Fruit fly (Drosophila melanogaster) whole organism, embryonic: ENCODE data around the gene TwdlF.
A peak's percentile ranks its signal among the peaks of the same experiment; 100 is the strongest.

ENCODE experiments used
- BEAF-32 ChIP-seq: fragments of 200-800 bp; sonication (Bioruptor generic); optimal IDR thresholded peaks from 3 replicates; lab custom pipeline; 2017; ENCODE audit warnings: missing biosample characterization, missing genetic modification characterization, mild to moderate bottlenecking, moderate library complexity, missing genetic modification reagents
- CG10565 ChIP-seq: fragments of 200-800 bp; sonication (Bioruptor generic); optimal IDR thresholded peaks from 3 replicates; lab custom pipeline; 2016; ENCODE audit warnings: missing biosample characterization, mild to moderate bottlenecking, missing genetic modification characterization
- CG11247 ChIP-seq: fragments of 200-800 bp; sonication (Bioruptor generic); IDR thresholded peaks from 2 replicates; pipeline ENCODE4 v1.3.6; 2022; ENCODE audit warnings: missing biosample characterization, missing genetic modification characterization
- CG11504 ChIP-seq: fragments of 200-800 bp; sonication (Bioruptor generic); optimal IDR thresholded peaks from 3 replicates; lab custom pipeline; 2019; ENCODE audit warnings: missing biosample characterization, mild to moderate bottlenecking, missing genetic modification characterization, moderate library complexity
- CG13287 ChIP-seq: fragments of 200-800 bp; sonication (Bioruptor generic); IDR thresholded peaks from 2 replicates; pipeline ENCODE4 v1.3.6; 2022; ENCODE audit warnings: missing biosample characterization, missing genetic modification characterization; ENCODE audit not compliant: partially characterized antibody
- CG14667 ChIP-seq: fragments of 200-800 bp; sonication (Bioruptor generic); IDR thresholded peaks from 2 replicates; pipeline ENCODE4 v1.3.6; 2022; ENCODE audit warnings: missing biosample characterization, missing genetic modification characterization
- CG14710 ChIP-seq: fragments of 200-800 bp; sonication (Bioruptor generic); optimal IDR thresholded peaks from 3 replicates; lab custom pipeline; 2019; ENCODE audit warnings: missing biosample characterization, mild to moderate bottlenecking, missing genetic modification characterization, moderate library complexity
- CG16813 ChIP-seq: fragments of 200-800 bp; sonication (Bioruptor generic); IDR thresholded peaks from 3 replicates; pipeline ENCODE4 v1.3.6; 2022; ENCODE audit warnings: missing biosample characterization, missing genetic modification characterization; ENCODE audit not compliant: partially characterized antibody
- CG17802 ChIP-seq: fragments of 200-800 bp; sonication (Bioruptor generic); optimal IDR thresholded peaks from 2 replicates; lab custom pipeline; 2018; ENCODE audit warnings: missing biosample characterization, mild to moderate bottlenecking, missing genetic modification characterization, moderate library complexity
- CG2116 ChIP-seq: fragments of 200-800 bp; sonication (Bioruptor generic); optimal IDR thresholded peaks from 3 replicates; lab custom pipeline; 2018; ENCODE audit warnings: missing biosample characterization, mild to moderate bottlenecking, missing genetic modification characterization
- CG2202 ChIP-seq: fragments of 200-800 bp; sonication (Bioruptor generic); optimal IDR thresholded peaks from 2 replicates; lab custom pipeline; 2018; ENCODE audit warnings: missing biosample characterization, mild to moderate bottlenecking, missing genetic modification characterization
- CG3995 ChIP-seq: fragments of 200-800 bp; sonication (Bioruptor generic); optimal IDR thresholded peaks from 3 replicates; lab custom pipeline; 2016; ENCODE audit warnings: missing biosample characterization, missing genetic modification characterization
- CG7928 ChIP-seq: fragments of 200-800 bp; sonication (Bioruptor generic); optimal IDR thresholded peaks from 2 replicates; lab custom pipeline; 2017; ENCODE audit warnings: missing biosample characterization, mild to moderate bottlenecking, missing genetic modification characterization
- CG8290 ChIP-seq, 3 experiments: fragments of 200-800 bp; sonication (Bioruptor generic); optimal IDR thresholded peaks; 2 replicates each; lab custom pipeline; 2016 to 2019; ENCODE audit warnings: missing biosample characterization in 3 of 3, missing genetic modification characterization in 3 of 3, mild to moderate bottlenecking in 2 of 3, moderate library complexity in 1 of 3
- CG8765 ChIP-seq: fragments of 200-800 bp; sonication (Bioruptor generic); IDR thresholded peaks from 2 replicates; pipeline ENCODE4 v1.3.6; 2022; ENCODE audit warnings: missing biosample characterization, missing genetic modification characterization
- CG9215 ChIP-seq: fragments of 200-800 bp; sonication (Bioruptor generic); IDR thresholded peaks from 2 replicates; pipeline ENCODE4 v1.3.6; 2022; ENCODE audit warnings: missing biosample characterization, missing genetic modification characterization
- Dfd ChIP-seq, 2 experiments: fragments of >200 bp; optimal IDR thresholded peaks; 2 replicates each; lab custom pipeline; 2017; ENCODE audit warnings: missing biosample characterization in 2 of 2, missing genetic modification characterization in 2 of 2
- Dll ChIP-seq: fragments of 200-800 bp; sonication (Bioruptor generic); IDR thresholded peaks from 4 replicates; pipeline ENCODE4 v1.3.6; 2022; ENCODE audit warnings: missing biosample characterization, missing genetic modification characterization; ENCODE audit not compliant: partially characterized antibody
- Doc3 ChIP-seq: fragments of 200-800 bp; sonication (Bioruptor generic); IDR thresholded peaks from 3 replicates; pipeline ENCODE4 v1.3.6; 2022; ENCODE audit warnings: missing biosample characterization, missing genetic modification characterization; ENCODE audit not compliant: partially characterized antibody
- Hr78 ChIP-seq, 2 experiments: fragments of 200-800 bp in 1 of 2; fragments of >200 bp in 1 of 2; sonication (Bioruptor generic) in 1 of 2; optimal IDR thresholded peaks; 2 replicates each; lab custom pipeline; 2017 to 2019; ENCODE audit warnings: missing biosample characterization in 2 of 2, missing genetic modification characterization in 2 of 2, mild to moderate bottlenecking in 1 of 2, moderate library complexity in 1 of 2
- Lhr ChIP-seq: fragments of 200-800 bp; sonication (Bioruptor generic); optimal IDR thresholded peaks from 3 replicates; lab custom pipeline; 2017; ENCODE audit warnings: mild to moderate bottlenecking, missing biosample characterization, missing genetic modification reagents, missing genetic modification characterization
- MBD-R2 ChIP-seq: fragments of 200-800 bp; sonication (Bioruptor generic); IDR thresholded peaks from 2 replicates; pipeline ENCODE4 v1.3.6; 2022; ENCODE audit warnings: missing biosample characterization, missing genetic modification characterization
- Rfx ChIP-seq: fragments of 200-800 bp; sonication (Bioruptor generic); IDR thresholded peaks from 2 replicates; pipeline ENCODE4 v1.3.6; 2022; ENCODE audit warnings: missing biosample characterization, missing genetic modification characterization
- Sox100B ChIP-seq: fragments of 200-800 bp; sonication (Bioruptor generic); optimal IDR thresholded peaks from 3 replicates; lab custom pipeline; 2018; ENCODE audit warnings: missing biosample characterization, mild to moderate bottlenecking, missing genetic modification characterization
- ap ChIP-seq: fragments of 200-800 bp; sonication (Bioruptor generic); IDR thresholded peaks from 2 replicates; pipeline ENCODE4 v1.3.6; 2022; ENCODE audit warnings: missing biosample characterization, missing genetic modification characterization
- ato ChIP-seq: fragments of 200-800 bp; sonication (Bioruptor generic); IDR thresholded peaks from 2 replicates; pipeline ENCODE4 v1.3.6; 2022; ENCODE audit warnings: missing biosample characterization, missing genetic modification characterization; ENCODE audit not compliant: partially characterized antibody
- bab2 ChIP-seq: fragments of 200-800 bp; sonication (Bioruptor generic); optimal IDR thresholded peaks from 2 replicates; lab custom pipeline; 2016; ENCODE audit warnings: missing biosample characterization, missing genetic modification characterization
- cad ChIP-seq: fragments of >200 bp; optimal IDR thresholded peaks from 2 replicates; lab custom pipeline; 2017; ENCODE audit warnings: missing biosample characterization, missing genetic modification characterization
- chinmo ChIP-seq: fragments of 200-800 bp; sonication (Bioruptor generic); IDR thresholded peaks from 4 replicates; pipeline ENCODE4 v1.3.6; 2022; ENCODE audit warnings: missing biosample characterization, missing genetic modification characterization; ENCODE audit not compliant: partially characterized antibody
- dmrt11E ChIP-seq: fragments of 200-800 bp; sonication (Bioruptor generic); optimal IDR thresholded peaks from 3 replicates; lab custom pipeline; 2018; ENCODE audit warnings: missing biosample characterization, mild to moderate bottlenecking, missing genetic modification characterization, moderate library complexity
- emc ChIP-seq: fragments of 200-800 bp; sonication (Bioruptor generic); optimal IDR thresholded peaks from 2 replicates; lab custom pipeline; 2016; ENCODE audit warnings: missing biosample characterization, missing genetic modification characterization
- ftz-f1 ChIP-seq: fragments of 200-800 bp; sonication (Bioruptor generic); optimal IDR thresholded peaks from 2 replicates; lab custom pipeline; 2016; ENCODE audit warnings: missing biosample characterization, missing genetic modification characterization
- grau ChIP-seq: fragments of 200-800 bp; optimal IDR thresholded peaks from 3 replicates; lab custom pipeline; 2019; ENCODE audit warnings: missing biosample characterization, mild to moderate bottlenecking, missing genetic modification characterization, moderate library complexity
- hb ChIP-seq: fragments of 200-800 bp; sonication (Bioruptor generic); IDR thresholded peaks from 3 replicates; pipeline ENCODE4 v1.3.6; 2022; ENCODE audit warnings: missing biosample characterization, missing genetic modification characterization; ENCODE audit not compliant: partially characterized antibody
- nau ChIP-seq: fragments of 200-800 bp; sonication (Bioruptor generic); optimal IDR thresholded peaks from 3 replicates; lab custom pipeline; 2017; ENCODE audit warnings: missing biosample characterization, mild to moderate bottlenecking, missing genetic modification characterization, missing genetic modification reagents
- nerfin-1 ChIP-seq: fragments of 200-800 bp; sonication (Bioruptor generic); optimal IDR thresholded peaks from 3 replicates; lab custom pipeline; 2019; ENCODE audit warnings: missing biosample characterization, mild to moderate bottlenecking, missing genetic modification characterization, moderate library complexity
- nmo ChIP-seq: fragments of 200-800 bp; sonication (Bioruptor generic); optimal IDR thresholded peaks from 2 replicates; lab custom pipeline; 2018; ENCODE audit warnings: missing biosample characterization, mild to moderate bottlenecking, missing genetic modification characterization, moderate library complexity
- odd ChIP-seq: fragments of 200-800 bp; sonication (Bioruptor generic); optimal IDR thresholded peaks from 2 replicates; lab custom pipeline; 2017; ENCODE audit warnings: missing biosample characterization, mild to moderate bottlenecking, missing genetic modification characterization
- p53 ChIP-seq: fragments of 200-800 bp; sonication (Bioruptor generic); optimal IDR thresholded peaks from 2 replicates; lab custom pipeline; 2016; ENCODE audit warnings: missing biosample characterization, missing genetic modification characterization
- pzg ChIP-seq: fragments of 200-800 bp; sonication (Bioruptor generic); optimal IDR thresholded peaks from 3 replicates; lab custom pipeline; 2018; ENCODE audit warnings: missing biosample characterization, mild to moderate bottlenecking, missing genetic modification characterization, moderate library complexity
- rib ChIP-seq: fragments of 200-800 bp; sonication (Bioruptor generic); IDR thresholded peaks from 2 replicates; pipeline ENCODE4 v1.3.6; 2022; ENCODE audit warnings: missing biosample characterization, missing genetic modification characterization
- schlank ChIP-seq: fragments of 200-800 bp; sonication (Bioruptor generic); optimal IDR thresholded peaks from 2 replicates; lab custom pipeline; 2018; ENCODE audit warnings: missing biosample characterization, mild to moderate bottlenecking, missing genetic modification characterization
- sd ChIP-seq: fragments of 200-800 bp; sonication (Bioruptor generic); optimal IDR thresholded peaks from 3 replicates; lab custom pipeline; 2018; ENCODE audit warnings: missing biosample characterization, mild to moderate bottlenecking, missing genetic modification characterization, moderate library complexity
- sens ChIP-seq: fragments of 200-800 bp; sonication (Bioruptor generic); peaks from one replicate; lab custom pipeline; 2016; ENCODE audit warnings: missing biosample characterization, missing genetic modification characterization
- sima ChIP-seq: fragments of 200-800 bp; sonication (Bioruptor generic); optimal IDR thresholded peaks from 2 replicates; lab custom pipeline; 2016; ENCODE audit warnings: missing biosample characterization, missing genetic modification characterization
- tio ChIP-seq: fragments of 200-800 bp; sonication (Bioruptor generic); optimal IDR thresholded peaks from 2 replicates; lab custom pipeline; 2017; ENCODE audit warnings: missing biosample characterization, missing genetic modification characterization, inconsistent platforms

Gene TwdlF

dm6 chr3R:4232139-4233017 lies 14.4 kb upstream of the TwdlF start, which contains the start of gene CG14641 (continued):
- TF ChIP-seq pzg (GFP tag; lab: Kevin White, UChicago) (peak; percentile 45), p53 (GFP tag; lab: Kevin White, UChicago) (no peak), CG16813 (GFP tag; lab: Robert Waterston, UW) (peak; percentile 64), CG11504 (no peak), CG8290 (GFP tag; optimal IDR thresholded peaks at IDR 0.05; lab: Kevin White, UChicago) (no peak), CG8290 (tag; optimal IDR thresholded peaks at IDR 0.05; lab: Kevin White, UChicago) (peak in 1 of 2 experiments; percentile 42), Dll (GFP tag; lab: Robert Waterston, UW) (peak; percentile 48; the same call in 3 of the 4 replicates), ato (0 out of 2 replicates have a peak, but pooled peaks have one; percentile 56), cad (no peak), CG13287 (peak; percentile 8; the same call in 1 of the 2 replicates), dmrt11E (tag; lab: Kevin White, UChicago) (peak; percentile 19), chinmo (no peak), hb (GFP tag; lab: Robert Waterston, UW) (peak; percentile 56; the same call in 1 of the 3 replicates), CG10565 (GFP tag; lab: Kevin White, UChicago) (no peak), Lhr (GFP tag; lab: Kevin White, UChicago) (no peak), bab2 (no peak), CG2202 (tag; lab: Kevin White, UChicago) (no peak), Doc3 (0 out of 3 replicates have a peak, but pooled peaks have one; percentile 36), CG9215 (0 out of 2 replicates have a peak, but pooled peaks have one; percentile 19), Sox100B (GFP tag; lab: Kevin White, UChicago) (no peak), CG8765 (GFP tag; lab: Robert Waterston, UW) (no peak), ftz-f1 (GFP tag; lab: Kevin White, UChicago) (no peak), ap (GFP tag; lab: Robert Waterston, UW) (0 out of 2 replicates have a peak, but pooled peaks have one; percentile 11), BEAF-32 (GFP tag; lab: Kevin White, UChicago) (peak; percentile 66), CG11247 (no peak), sens (GFP tag; lab: Kevin White, UChicago) (peak; percentile 56), grau (tag; lab: Kevin White, UChicago) (peak; percentile 1), MBD-R2 (peak; percentile 37), emc (GFP tag; lab: Kevin White, UChicago) (no peak), sima (GFP tag; lab: Kevin White, UChicago) (no peak), odd (GFP tag; lab: Kevin White, UChicago) (no peak), Dfd (GFP tag; optimal IDR thresholded peaks at IDR 0.05; lab: Kevin White, UChicago) (peak in 1 of 2 experiments; percentile 82), CG14667 (peak; percentile 29; the same call in 1 of the 2 replicates), schlank (tag; lab: Kevin White, UChicago) (no peak), tio (GFP tag; lab: Kevin White, UChicago) (peak; percentile 47), CG7928 (GFP tag; lab: Kevin White, UChicago) (no peak), CG14710 (tag; lab: Kevin White, UChicago) (peak; percentile 23), nau (GFP tag; lab: Kevin White, UChicago) (no peak), CG2116 (peak; percentile 31), CG3995 (GFP tag; lab: Kevin White, UChicago) (peak; percentile 66), sd (tag; lab: Kevin White, UChicago) (no peak), nerfin-1 (no peak), rib (no peak), CG17802 (tag; lab: Kevin White, UChicago) (peak; percentile 85), Hr78 (GFP tag; optimal IDR thresholded peaks at IDR 0.05; lab: Kevin White, UChicago) (peak in 1 of 2 experiments; percentile 44), nmo (peak; percentile 27), Rfx (GFP tag; lab: Robert Waterston, UW) (peak; percentile 23; the same call in 1 of the 2 replicates)
